Worm (Caenorhabditis elegans) whole organism, early embryonic: Measurements from ENCODE around the gene bus-5.

ENCODE experiments used
- B0310.2 ChIP-seq: sonication (generic microtip); optimal IDR thresholded peaks from 2 replicates; lab custom pipeline; 2016; ENCODE audit warnings: mild to moderate bottlenecking, missing genetic modification characterization, missing compliant biosample characterization
- F13C5.2 ChIP-seq: sonication (generic microtip); optimal IDR thresholded peaks from 2 replicates; lab custom pipeline; 2017; ENCODE audit warnings: mild to moderate bottlenecking, missing genetic modification characterization, inconsistent platforms, missing compliant biosample characterization
- aly-1 ChIP-seq: sonication (generic microtip); optimal IDR thresholded peaks from 2 replicates; lab custom pipeline; 2016; ENCODE audit warnings: missing genetic modification characterization, missing compliant biosample characterization
- ama-1 ChIP-seq: fragments of 150-350 bp; optimal IDR thresholded peaks from 2 replicates; lab custom pipeline; 2014
- ceh-13 ChIP-seq: fragments of 200-800 bp; sonication (Bioruptor generic); optimal IDR thresholded peaks from 2 replicates; lab custom pipeline; 2018; ENCODE audit warnings: mild to moderate bottlenecking, missing genetic modification characterization, missing compliant biosample characterization
- ceh-36 ChIP-seq: sonication (generic microtip); optimal IDR thresholded peaks from 2 replicates; lab custom pipeline; 2016; ENCODE audit warnings: missing genetic modification characterization, inconsistent platforms, missing compliant biosample characterization
- ets-7 ChIP-seq: sonication (generic microtip); optimal IDR thresholded peaks from 2 replicates; lab custom pipeline; 2016; ENCODE audit warnings: missing genotype, missing genetic modification characterization, missing compliant biosample characterization
- flt-1 ChIP-seq: fragments of 200-800 bp; sonication (Bioruptor generic); IDR thresholded peaks from 2 replicates; pipeline ENCODE4 v1.3.6; 2022; ENCODE audit warnings: missing genetic modification characterization, missing compliant biosample characterization
- hmbx-1 ChIP-seq: sonication (generic microtip); optimal IDR thresholded peaks from 2 replicates; lab custom pipeline; 2016; ENCODE audit warnings: mild to moderate bottlenecking, missing genetic modification characterization, missing compliant biosample characterization
- hmg-4 ChIP-seq: fragments of 200-800 bp; sonication (Bioruptor generic); optimal IDR thresholded peaks from 2 replicates; lab custom pipeline; 2018; ENCODE audit warnings: mild to moderate bottlenecking, missing genetic modification characterization, missing compliant biosample characterization
- hnd-1 ChIP-seq: sonication (generic microtip); optimal IDR thresholded peaks from 2 replicates; lab custom pipeline; 2016; ENCODE audit warnings: missing genetic modification characterization, missing compliant biosample characterization
- pes-1 ChIP-seq: fragments of 200-800 bp; sonication (Bioruptor generic); IDR thresholded peaks from 2 replicates; pipeline ENCODE4 v1.3.6; 2022; ENCODE audit warnings: missing genetic modification reagents, missing genetic modification characterization, missing compliant biosample characterization
- scrt-1 ChIP-seq: fragments of 200-800 bp; sonication (Bioruptor generic); IDR thresholded peaks from 2 replicates; pipeline ENCODE4 v1.3.6; 2022; ENCODE audit warnings: missing genetic modification characterization, missing compliant biosample characterization
- sea-1 ChIP-seq: fragments of 200-800 bp; sonication (Bioruptor generic); conservative IDR thresholded peaks from 2 replicates; pipeline ENCODE4 v1.3.6; 2022; ENCODE audit warnings: missing genetic modification characterization, missing compliant biosample characterization
- tbx-11 ChIP-seq: fragments of 200-800 bp; sonication (Bioruptor generic); IDR thresholded peaks from 2 replicates; pipeline ENCODE4 v1.3.6; 2022; ENCODE audit warnings: missing genetic modification characterization, missing compliant biosample characterization
- tbx-37 ChIP-seq: fragments of 200-800 bp; sonication (Bioruptor generic); conservative IDR thresholded peaks from 2 replicates; pipeline ENCODE4 v1.3.6; 2022; ENCODE audit warnings: missing genetic modification reagents, missing genetic modification characterization, missing compliant biosample characterization
- tra-4 ChIP-seq: sonication (generic microtip); optimal IDR thresholded peaks from 2 replicates; lab custom pipeline; 2017; ENCODE audit warnings: missing genetic modification characterization, missing compliant biosample characterization

Gene bus-5

ce11 chrX:2105310-2105709 is 7.6 kb downstream of the bus-5 start, which contains the start of gene F53B1.3:
TSS of gene F53B1.3 (plus strand) at chrX:2105610.
- no peak for TF ChIP-seq tbx-11
- TF ChIP-seq ceh-36 (tag; lab: Kevin White, UChicago) = no peak
- TF ChIP-seq tbx-37 (GFP tag; lab: Robert Waterston, UW) = no peak
- no peak for TF ChIP-seq hmbx-1
- no peak for TF ChIP-seq pes-1 (GFP tag; lab: Robert Waterston, UW)
- TF ChIP-seq hmg-4 (GFP tag; lab: Kevin White, UChicago) = no peak

DNA sequence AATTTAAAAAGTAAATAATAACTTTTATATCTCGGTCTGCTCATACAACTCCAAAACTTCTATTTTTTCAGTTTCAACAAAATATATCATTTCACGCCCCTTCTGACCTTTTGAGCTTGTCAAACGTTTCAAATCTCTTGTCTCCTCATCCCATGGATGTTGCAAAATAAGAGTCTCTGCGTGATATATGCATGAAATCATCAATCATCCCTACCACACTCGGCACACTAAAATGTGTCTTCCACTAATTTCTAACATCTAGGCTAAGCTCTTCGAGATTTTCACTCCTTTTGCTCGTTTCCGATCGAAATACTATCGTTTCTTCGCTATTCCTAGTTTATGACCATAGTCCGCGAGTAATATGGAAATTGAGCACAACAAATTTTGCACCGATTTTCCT is 13.9 kb downstream of the bus-5 start:
- TF ChIP-seq hmg-4 (GFP tag; lab: Kevin White, UChicago) (no peak), F13C5.2 (tag; lab: Kevin White, UChicago) (no peak), hnd-1 (no peak), aly-1 (tag; lab: Kevin White, UChicago) (no peak), ceh-13 (GFP tag; lab: Kevin White, UChicago) (no peak), ceh-36 (tag; lab: Kevin White, UChicago) (no peak), tra-4 (tag; lab: Kevin White, UChicago) (no peak), B0310.2 (tag; lab: Kevin White, UChicago) (no peak), ets-7 (no peak), sea-1 (GFP tag; lab: Robert Waterston, UW) (no peak), flt-1 (no peak), scrt-1 (no peak), tbx-11 (no peak), hmbx-1 (no peak), pes-1 (GFP tag; lab: Robert Waterston, UW) (no peak), tbx-37 (GFP tag; lab: Robert Waterston, UW) (no peak), ama-1 (lab: Kevin White, UChicago) (no peak)

DNA sequence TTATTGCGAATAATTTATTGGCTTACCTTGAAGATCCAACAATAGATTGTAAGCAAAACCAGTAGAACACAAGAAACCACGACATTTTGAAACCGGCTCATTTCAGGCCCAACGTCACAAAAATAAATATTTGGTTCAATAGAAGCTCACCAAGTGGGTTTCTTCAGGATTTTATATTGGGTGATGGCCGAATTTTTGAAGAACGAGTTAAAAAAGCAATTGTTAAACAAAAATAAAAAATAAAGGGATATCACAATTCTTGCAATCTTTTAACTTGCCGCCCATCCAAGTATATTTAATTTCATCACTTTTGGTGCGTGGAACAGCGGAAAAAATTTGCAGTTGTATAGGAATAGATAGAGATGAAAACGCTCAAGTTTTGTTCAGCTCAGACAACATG is 16.1 kb downstream of the bus-5 start, which contains the start of gene T21D9.2:
Gene T21D9.2, minus strand, starts transcription at position 101 of the 400 bp plus-strand sequence.
- TF ChIP-seq hmg-4 (GFP tag; lab: Kevin White, UChicago) (no peak), ceh-36 (tag; lab: Kevin White, UChicago) (no peak), pes-1 (GFP tag; lab: Robert Waterston, UW) (no peak), ets-7 (no peak), tra-4 (tag; lab: Kevin White, UChicago) (no peak), ama-1 (lab: Kevin White, UChicago) (no peak), tbx-11 (no peak), flt-1 (no peak), hnd-1 (no peak), aly-1 (tag; lab: Kevin White, UChicago) (no peak), B0310.2 (tag; lab: Kevin White, UChicago) (no peak), hmbx-1 (no peak), F13C5.2 (tag; lab: Kevin White, UChicago) (no peak), ceh-13 (GFP tag; lab: Kevin White, UChicago) (no peak)

- TF ChIP-seq hnd-1 = no peak
- TF ChIP-seq tbx-11 = no peak
Measured at ce11 chrX:2094094-2094493, 18.8 kb downstream of the bus-5 start.

- TF ChIP-seq pes-1 (GFP tag; lab: Robert Waterston, UW) (no peak), hnd-1 (no peak), hmg-4 (GFP tag; lab: Kevin White, UChicago) (no peak), ceh-13 (GFP tag; lab: Kevin White, UChicago) (no peak), sea-1 (GFP tag; lab: Robert Waterston, UW) (no peak), ama-1 (lab: Kevin White, UChicago) (no peak), tbx-11 (no peak), scrt-1 (no peak), ceh-36 (tag; lab: Kevin White, UChicago) (no peak), F13C5.2 (tag; lab: Kevin White, UChicago) (no peak), flt-1 (no peak), hmbx-1 (no peak), ets-7 (no peak), aly-1 (tag; lab: Kevin White, UChicago) (no peak), B0310.2 (tag; lab: Kevin White, UChicago) (no peak), tra-4 (tag; lab: Kevin White, UChicago) (no peak), tbx-37 (GFP tag; lab: Robert Waterston, UW) (no peak)
Measured at ce11 chrX:2093169-2093568, 19.7 kb downstream of the bus-5 start, which contains the start of gene col-164. TSS of gene col-164 (plus strand) at chrX:2093469.

ce11 chrX:2090493-2090892 is 22.4 kb downstream of the bus-5 start:
- no peak for TF ChIP-seq F13C5.2 (tag; lab: Kevin White, UChicago)
- TF ChIP-seq tbx-11 = no peak
- no peak for TF ChIP-seq tbx-37 (GFP tag; lab: Robert Waterston, UW)
- TF ChIP-seq scrt-1 = no peak

- no peak for TF ChIP-seq hnd-1
- no peak for TF ChIP-seq pes-1 (GFP tag; lab: Robert Waterston, UW)
- TF ChIP-seq ama-1 (lab: Kevin White, UChicago) = no peak
- TF ChIP-seq tbx-11 = no peak
- no peak for TF ChIP-seq ets-7
- no peak for TF ChIP-seq sea-1 (GFP tag; lab: Robert Waterston, UW)
- TF ChIP-seq tbx-37 (GFP tag; lab: Robert Waterston, UW) = no peak
- no peak for TF ChIP-seq ceh-36 (tag; lab: Kevin White, UChicago)
- TF ChIP-seq B0310.2 (tag; lab: Kevin White, UChicago) = no peak
- TF ChIP-seq hmg-4 (GFP tag; lab: Kevin White, UChicago) = no peak
- no peak for TF ChIP-seq tra-4 (tag; lab: Kevin White, UChicago)
- TF ChIP-seq ceh-13 (GFP tag; lab: Kevin White, UChicago) = no peak
- TF ChIP-seq flt-1 = no peak
- TF ChIP-seq hmbx-1 = no peak
Measured at ce11 chrX:2089434-2089833, 23.5 kb downstream of the bus-5 start, which contains the start of gene lsy-2. TSS of gene lsy-2 (plus strand) at chrX:2089704.

ce11 chrX:2087716-2088115 is 25.2 kb downstream of the bus-5 start:
- no peak for TF ChIP-seq flt-1
- no peak for TF ChIP-seq hmg-4 (GFP tag; lab: Kevin White, UChicago)
- TF ChIP-seq tra-4 (tag; lab: Kevin White, UChicago) = no peak
- TF ChIP-seq tbx-37 (GFP tag; lab: Robert Waterston, UW) = no peak
- no peak for TF ChIP-seq ceh-36 (tag; lab: Kevin White, UChicago)
- no peak for TF ChIP-seq ceh-13 (GFP tag; lab: Kevin White, UChicago)
- no peak for TF ChIP-seq hnd-1
- TF ChIP-seq ets-7 = no peak
- no peak for TF ChIP-seq aly-1 (tag; lab: Kevin White, UChicago)
- no peak for TF ChIP-seq F13C5.2 (tag; lab: Kevin White, UChicago)
- no peak for TF ChIP-seq hmbx-1
- no peak for TF ChIP-seq B0310.2 (tag; lab: Kevin White, UChicago)
